Fruit fly (Drosophila melanogaster): ENCODE measurements around the gene CG34148.

The CG34148 gene

dm6 chr3R:21853618-21854573, 24.6 kb downstream of the CG34148 start:
- no peak for TF ChIP-seq psq (optimal IDR thresholded peaks at IDR 0.05)
- TF ChIP-seq CG8478 (optimal IDR thresholded peaks at IDR 0.05), result peak; percentile 31

- TF ChIP-seq EcR (GFP tag; optimal IDR thresholded peaks at IDR 0.05) (no peak), CG8478 (optimal IDR thresholded peaks at IDR 0.05) (no peak), usp (GFP tag; optimal IDR thresholded peaks at IDR 0.05) (no peak), Dll (optimal IDR thresholded peaks at IDR 0.05) (no peak), psq (optimal IDR thresholded peaks at IDR 0.05) (no peak), pan (optimal IDR thresholded peaks at IDR 0.05) (no peak)
These were observed 25.8 kb downstream of the CG34148 start for dm6 chr3R:21852579-21853233.

dm6 chr3R:21851592-21852578, 26.6 kb downstream of the CG34148 start:
- TF ChIP-seq CG8478 (optimal IDR thresholded peaks at IDR 0.05) (no peak), pan (optimal IDR thresholded peaks at IDR 0.05) (no peak), EcR (GFP tag; optimal IDR thresholded peaks at IDR 0.05) (no peak), Dll (optimal IDR thresholded peaks at IDR 0.05) (no peak), psq (optimal IDR thresholded peaks at IDR 0.05) (no peak), usp (GFP tag; optimal IDR thresholded peaks at IDR 0.05) (no peak)

- TF ChIP-seq EcR (GFP tag; optimal IDR thresholded peaks at IDR 0.05), result no peak
- TF ChIP-seq pan (optimal IDR thresholded peaks at IDR 0.05), result no peak
- no peak for TF ChIP-seq CG8478 (optimal IDR thresholded peaks at IDR 0.05)
- no peak for TF ChIP-seq psq (optimal IDR thresholded peaks at IDR 0.05)
- TF ChIP-seq usp (GFP tag; optimal IDR thresholded peaks at IDR 0.05), result no peak
- no peak for TF ChIP-seq Dll (optimal IDR thresholded peaks at IDR 0.05)
These were observed 28.5 kb downstream of the CG34148 start for dm6 chr3R:21849988-21850460.

- TF ChIP-seq pan (optimal IDR thresholded peaks at IDR 0.05) (no peak), EcR (GFP tag; optimal IDR thresholded peaks at IDR 0.05) (no peak), CG8478 (optimal IDR thresholded peaks at IDR 0.05) (no peak), psq (optimal IDR thresholded peaks at IDR 0.05) (no peak), usp (GFP tag; optimal IDR thresholded peaks at IDR 0.05) (no peak), Dll (optimal IDR thresholded peaks at IDR 0.05) (no peak)
These were observed 29.5 kb downstream of the CG34148 start for dm6 chr3R:21848987-21849442.

dm6 chr3R:21848271-21848670, 30.2 kb downstream of the CG34148 start:
- no peak for TF ChIP-seq EcR (GFP tag; optimal IDR thresholded peaks at IDR 0.05)

dm6 chr3R:21847438-21847837, 31.0 kb downstream of the CG34148 start:
- TF ChIP-seq Dll (optimal IDR thresholded peaks at IDR 0.05) (no peak), CG8478 (optimal IDR thresholded peaks at IDR 0.05) (no peak), usp (GFP tag; optimal IDR thresholded peaks at IDR 0.05) (no peak)

dm6 chr3R:21846559-21846958, 31.9 kb downstream of the CG34148 start, which contains the start of gene Gr93d:
Gr93d (minus strand) TSS chr3R:21846659.
- TF ChIP-seq CG8478 (optimal IDR thresholded peaks at IDR 0.05), result no peak
- no peak for TF ChIP-seq psq (optimal IDR thresholded peaks at IDR 0.05)
- no peak for TF ChIP-seq EcR (GFP tag; optimal IDR thresholded peaks at IDR 0.05)
- no peak for TF ChIP-seq Dll (optimal IDR thresholded peaks at IDR 0.05)
- TF ChIP-seq pan (optimal IDR thresholded peaks at IDR 0.05), result no peak
- TF ChIP-seq usp (GFP tag; optimal IDR thresholded peaks at IDR 0.05), result no peak

dm6 chr3R:21845165-21845564, 33.3 kb downstream of the CG34148 start, which contains the start of gene Gr93c:
Gr93c (minus strand) TSS chr3R:21845265.
- no peak for TF ChIP-seq EcR (GFP tag; optimal IDR thresholded peaks at IDR 0.05)
- TF ChIP-seq usp (GFP tag; optimal IDR thresholded peaks at IDR 0.05), result no peak
- no peak for TF ChIP-seq Dll (optimal IDR thresholded peaks at IDR 0.05)
- TF ChIP-seq psq (optimal IDR thresholded peaks at IDR 0.05), result no peak
- TF ChIP-seq CG8478 (optimal IDR thresholded peaks at IDR 0.05), result no peak

- TF ChIP-seq Dll (optimal IDR thresholded peaks at IDR 0.05) (no peak), EcR (GFP tag; optimal IDR thresholded peaks at IDR 0.05) (no peak), psq (optimal IDR thresholded peaks at IDR 0.05) (no peak), CG8478 (optimal IDR thresholded peaks at IDR 0.05) (no peak), usp (GFP tag; optimal IDR thresholded peaks at IDR 0.05) (no peak), pan (optimal IDR thresholded peaks at IDR 0.05) (no peak)
These were observed 34.8 kb downstream of the CG34148 start, which contains the start of gene Gr93b for dm6 chr3R:21843665-21844064. Gr93b (minus strand) TSS chr3R:21843765.

Measured in whole organism.